Fruit fly (Drosophila melanogaster) whole organism, embryonic: Measurements from ENCODE around the gene Tlk.

Experiments used
- Abd-B ChIP-seq: fragments of 200-800 bp; sonication (Bioruptor generic); optimal IDR thresholded peaks from 2 replicates; lab custom pipeline; 2018; ENCODE audit warnings: missing biosample characterization, mild to moderate bottlenecking, missing genetic modification characterization, moderate library complexity
- CG10321 ChIP-seq: fragments of 200-800 bp; sonication (Bioruptor generic); IDR thresholded peaks from 2 replicates; pipeline ENCODE4 v1.3.6; 2022; ENCODE audit warnings: missing biosample characterization, missing genetic modification characterization
- CG10565 ChIP-seq: fragments of 200-800 bp; sonication (Bioruptor generic); optimal IDR thresholded peaks from 3 replicates; lab custom pipeline; 2016; ENCODE audit warnings: missing biosample characterization, mild to moderate bottlenecking, missing genetic modification characterization
- CG11247 ChIP-seq: fragments of 200-800 bp; sonication (Bioruptor generic); IDR thresholded peaks from 2 replicates; pipeline ENCODE4 v1.3.6; 2022; ENCODE audit warnings: missing biosample characterization, missing genetic modification characterization
- CG11696 ChIP-seq: fragments of 200-800 bp; sonication (Bioruptor generic); IDR thresholded peaks from 2 replicates; pipeline ENCODE4 v1.3.6; 2022; ENCODE audit warnings: missing biosample characterization, missing genetic modification characterization
- CG12104 ChIP-seq: fragments of 200-800 bp; sonication (Bioruptor generic); optimal IDR thresholded peaks from 3 replicates; lab custom pipeline; 2016; ENCODE audit warnings: missing biosample characterization, missing genetic modification characterization
- CG12744 ChIP-seq: fragments of 200-800 bp; sonication (Bioruptor generic); optimal IDR thresholded peaks from 2 replicates; lab custom pipeline; 2016; ENCODE audit warnings: missing biosample characterization, missing genetic modification characterization
- CG17359 ChIP-seq: fragments of 200-800 bp; sonication (Bioruptor generic); optimal IDR thresholded peaks from 3 replicates; lab custom pipeline; 2018; ENCODE audit warnings: missing biosample characterization, mild to moderate bottlenecking, missing genetic modification characterization, moderate library complexity
- CG17612 ChIP-seq: fragments of 200-800 bp; sonication (Bioruptor generic); IDR thresholded peaks from 2 replicates; pipeline ENCODE4 v1.3.6; 2022; ENCODE audit warnings: missing biosample characterization, missing genetic modification characterization
- CG1832 ChIP-seq: fragments of 200-800 bp; sonication (Bioruptor generic); optimal IDR thresholded peaks from 2 replicates; lab custom pipeline; 2017; ENCODE audit warnings: missing biosample characterization, mild to moderate bottlenecking, missing genetic modification characterization, inconsistent platforms
- CG18619 ChIP-seq: fragments of 200-800 bp; sonication (Bioruptor generic); optimal IDR thresholded peaks from 3 replicates; lab custom pipeline; 2017; ENCODE audit warnings: missing biosample characterization, mild to moderate bottlenecking, missing genetic modification characterization
- CG2129 ChIP-seq: fragments of 200-800 bp; sonication (Bioruptor generic); IDR thresholded peaks from 2 replicates; pipeline ENCODE4 v1.3.6; 2022; ENCODE audit warnings: missing biosample characterization, missing genetic modification characterization; ENCODE audit not compliant: partially characterized antibody
- CG31224 ChIP-seq: fragments of 200-800 bp; sonication (Bioruptor generic); IDR thresholded peaks from 2 replicates; pipeline ENCODE4 v1.3.6; 2022; ENCODE audit warnings: missing biosample characterization, missing genetic modification characterization
- CG32772 ChIP-seq: fragments of 200-800 bp; sonication (Bioruptor generic); IDR thresholded peaks from 2 replicates; pipeline ENCODE4 v1.3.6; 2022; ENCODE audit warnings: missing biosample characterization, missing genetic modification characterization
- CG3281 ChIP-seq: fragments of 200-800 bp; sonication (Bioruptor generic); optimal IDR thresholded peaks from 3 replicates; lab custom pipeline; 2017; ENCODE audit warnings: missing biosample characterization, mild to moderate bottlenecking, missing genetic modification characterization
- CG4404 ChIP-seq: fragments of 200-800 bp; sonication (Bioruptor generic); IDR thresholded peaks from 2 replicates; pipeline ENCODE4 v1.3.6; 2022; ENCODE audit warnings: missing biosample characterization, missing genetic modification characterization
- CG6689 ChIP-seq: fragments of 200-800 bp; sonication (Bioruptor generic); IDR thresholded peaks from 2 replicates; pipeline ENCODE4 v1.3.6; 2022; ENCODE audit warnings: missing biosample characterization, missing genetic modification characterization
- CG8359 ChIP-seq: fragments of 200-800 bp; sonication (Bioruptor generic); optimal IDR thresholded peaks from 2 replicates; lab custom pipeline; 2017; ENCODE audit warnings: missing biosample characterization, mild to moderate bottlenecking, missing genetic modification characterization, borderline replicate concordance
- CG8478 ChIP-seq: fragments of >200 bp; optimal IDR thresholded peaks from 2 replicates; lab custom pipeline; 2018
- CG8765 ChIP-seq: fragments of 200-800 bp; sonication (Bioruptor generic); IDR thresholded peaks from 2 replicates; pipeline ENCODE4 v1.3.6; 2022; ENCODE audit warnings: missing biosample characterization, missing genetic modification characterization
- D19A ChIP-seq: fragments of 200-800 bp; optimal IDR thresholded peaks from 3 replicates; lab custom pipeline; 2019; ENCODE audit warnings: missing biosample characterization, mild to moderate bottlenecking, missing genetic modification characterization, moderate library complexity
- Deaf1 ChIP-seq: fragments of 200-800 bp; optimal IDR thresholded peaks from 3 replicates; lab custom pipeline; 2019; ENCODE audit warnings: missing biosample characterization, mild to moderate bottlenecking, missing genetic modification characterization, moderate library complexity
- Dek ChIP-seq: fragments of 200-800 bp; sonication (Bioruptor generic); optimal IDR thresholded peaks from 3 replicates; lab custom pipeline; 2019; ENCODE audit warnings: missing biosample characterization, mild to moderate bottlenecking, missing genetic modification characterization, moderate library complexity
- Dip3 ChIP-seq: fragments of 200-800 bp; sonication (Bioruptor generic); optimal IDR thresholded peaks from 3 replicates; lab custom pipeline; 2016; ENCODE audit warnings: missing biosample characterization, missing genetic modification characterization
- Fer1 ChIP-seq: fragments of 200-800 bp; sonication (Bioruptor generic); optimal IDR thresholded peaks from 2 replicates; lab custom pipeline; 2017; ENCODE audit warnings: missing biosample characterization, mild to moderate bottlenecking, missing genetic modification characterization
- Lhr ChIP-seq: fragments of 200-800 bp; sonication (Bioruptor generic); optimal IDR thresholded peaks from 3 replicates; lab custom pipeline; 2017; ENCODE audit warnings: mild to moderate bottlenecking, missing biosample characterization, missing genetic modification reagents, missing genetic modification characterization
- Lim3 ChIP-seq: fragments of 200-800 bp; sonication (Bioruptor generic); IDR thresholded peaks from 2 replicates; pipeline ENCODE4 v1.3.6; 2022; ENCODE audit warnings: missing biosample characterization, missing genetic modification characterization
- Med ChIP-seq: fragments of 200-800 bp; sonication (Bioruptor generic); peaks from one replicate; lab custom pipeline; 2016; ENCODE audit warnings: missing biosample characterization, missing genetic modification characterization, mild to moderate bottlenecking, inconsistent platforms, moderate library complexity
- Meics ChIP-seq: fragments of 200-800 bp; sonication (Bioruptor generic); optimal IDR thresholded peaks from 2 replicates; lab custom pipeline; 2017; ENCODE audit warnings: missing biosample characterization, mild to moderate bottlenecking, missing genetic modification characterization
- Mrtf ChIP-seq: fragments of 200-800 bp; sonication (Bioruptor generic); IDR thresholded peaks from 3 replicates; pipeline ENCODE4 v1.3.6; 2022; ENCODE audit warnings: missing biosample characterization, missing genetic modification characterization
- Poxn ChIP-seq: fragments of 200-800 bp; sonication (Bioruptor generic); IDR thresholded peaks from 2 replicates; pipeline ENCODE4 v1.3.6; 2022; ENCODE audit warnings: missing biosample characterization, missing genetic modification characterization
- Scr ChIP-seq: fragments of 200-800 bp; sonication (Bioruptor generic); IDR thresholded peaks from 2 replicates; pipeline ENCODE4 v1.3.6; 2022; ENCODE audit warnings: missing biosample characterization, missing genetic modification characterization; ENCODE audit not compliant: partially characterized antibody
- Sox102F ChIP-seq: fragments of 200-800 bp; sonication (Bioruptor generic); optimal IDR thresholded peaks from 2 replicates; lab custom pipeline; 2018; ENCODE audit warnings: missing biosample characterization, mild to moderate bottlenecking, missing genetic modification characterization, moderate library complexity
- Vsx1 ChIP-seq: fragments of 200-800 bp; sonication (Bioruptor generic); optimal IDR thresholded peaks from 2 replicates; lab custom pipeline; 2017; ENCODE audit warnings: missing biosample characterization, mild to moderate bottlenecking, missing genetic modification characterization, missing genetic modification reagents
- Xrp1 ChIP-seq: fragments of 200-800 bp; sonication (Bioruptor generic); IDR thresholded peaks from 2 replicates; pipeline ENCODE4 v1.3.6; 2022; ENCODE audit warnings: missing biosample characterization, missing genetic modification characterization
- abd-A ChIP-seq: fragments of 200-800 bp; sonication (Bioruptor generic); optimal IDR thresholded peaks from 3 replicates; lab custom pipeline; 2019; ENCODE audit warnings: missing biosample characterization, mild to moderate bottlenecking, missing genetic modification characterization, moderate library complexity
- ap ChIP-seq: fragments of 200-800 bp; sonication (Bioruptor generic); IDR thresholded peaks from 2 replicates; pipeline ENCODE4 v1.3.6; 2022; ENCODE audit warnings: missing biosample characterization, missing genetic modification characterization
- bigmax ChIP-seq: fragments of 200-800 bp; sonication (Bioruptor generic); optimal IDR thresholded peaks from 2 replicates; lab custom pipeline; 2018; ENCODE audit warnings: missing biosample characterization, mild to moderate bottlenecking, missing genetic modification characterization
- bowl ChIP-seq: fragments of 200-800 bp; sonication (Bioruptor generic); IDR thresholded peaks from 2 replicates; pipeline ENCODE4 v1.3.6; 2022; ENCODE audit warnings: missing biosample characterization, missing genetic modification characterization
- cg ChIP-seq: fragments of 200-800 bp; sonication (Bioruptor generic); optimal IDR thresholded peaks from 3 replicates; lab custom pipeline; 2019; ENCODE audit warnings: missing biosample characterization, mild to moderate bottlenecking, missing genetic modification characterization, moderate library complexity
- corto ChIP-seq: fragments of 200-800 bp; sonication (Bioruptor generic); optimal IDR thresholded peaks from 2 replicates; lab custom pipeline; 2016; ENCODE audit warnings: missing biosample characterization, mild to moderate bottlenecking, missing genetic modification characterization, moderate library complexity
- danr ChIP-seq: fragments of 200-800 bp; sonication (Bioruptor generic); IDR thresholded peaks from 2 replicates; pipeline ENCODE4 v1.3.6; 2022; ENCODE audit warnings: missing biosample characterization, missing genetic modification characterization
- fu2 ChIP-seq: fragments of 200-800 bp; sonication (Bioruptor generic); optimal IDR thresholded peaks from 2 replicates; lab custom pipeline; 2016; ENCODE audit warnings: missing biosample characterization, missing genetic modification characterization
- ham ChIP-seq: fragments of 200-800 bp; sonication (Bioruptor generic); IDR thresholded peaks from 2 replicates; pipeline ENCODE4 v1.3.6; 2022; ENCODE audit warnings: missing biosample characterization, missing genetic modification characterization
- insv ChIP-seq, 2 experiments: fragments of 200-800 bp; sonication (Bioruptor generic); optimal IDR thresholded peaks; 3 replicates each; lab custom pipeline; 2016 to 2018; ENCODE audit warnings: missing biosample characterization in 2 of 2, missing genetic modification characterization in 2 of 2
- nmo ChIP-seq: fragments of 200-800 bp; sonication (Bioruptor generic); optimal IDR thresholded peaks from 2 replicates; lab custom pipeline; 2018; ENCODE audit warnings: missing biosample characterization, mild to moderate bottlenecking, missing genetic modification characterization, moderate library complexity
- pzg ChIP-seq: fragments of 200-800 bp; sonication (Bioruptor generic); optimal IDR thresholded peaks from 3 replicates; lab custom pipeline; 2018; ENCODE audit warnings: missing biosample characterization, mild to moderate bottlenecking, missing genetic modification characterization, moderate library complexity
- ranshi ChIP-seq: fragments of 200-800 bp; sonication (Bioruptor generic); IDR thresholded peaks from 2 replicates; pipeline ENCODE4 v1.3.6; 2022; ENCODE audit warnings: missing biosample characterization, missing genetic modification characterization
- sd ChIP-seq: fragments of 200-800 bp; sonication (Bioruptor generic); optimal IDR thresholded peaks from 3 replicates; lab custom pipeline; 2018; ENCODE audit warnings: missing biosample characterization, mild to moderate bottlenecking, missing genetic modification characterization, moderate library complexity
- tna ChIP-seq: fragments of 200-800 bp; sonication (Bioruptor generic); IDR thresholded peaks from 2 replicates; pipeline ENCODE4 v1.3.6; 2022; ENCODE audit warnings: missing biosample characterization, missing genetic modification characterization; ENCODE audit not compliant: partially characterized antibody
- wor ChIP-seq: fragments of 200-800 bp; sonication (Bioruptor generic); IDR thresholded peaks from 2 replicates; pipeline ENCODE4 v1.3.6; 2022; ENCODE audit warnings: missing biosample characterization, missing genetic modification characterization

The Tlk gene

dm6 chrX:3737774-3738173 is 18.0 kb downstream of the Tlk start:
- TF ChIP-seq Med (GFP tag; lab: Kevin White, UChicago) (peak; percentile 65), Meics (GFP tag; lab: Kevin White, UChicago) (no peak), Vsx1 (no peak), CG3281 (GFP tag; lab: Kevin White, UChicago) (no peak), Lhr (GFP tag; lab: Kevin White, UChicago) (no peak), CG8359 (GFP tag; lab: Kevin White, UChicago) (no peak), Sox102F (GFP tag; lab: Kevin White, UChicago) (no peak), bowl (GFP tag; lab: Robert Waterston, UW) (no peak), Lim3 (GFP tag; lab: Robert Waterston, UW) (no peak), CG8478 (lab: Kevin White, UChicago) (peak; percentile 81), CG12744 (no peak), ham (GFP tag; lab: Robert Waterston, UW) (no peak), fu2 (no peak), CG11696 (GFP tag; lab: Robert Waterston, UW) (no peak), CG31224 (GFP tag; lab: Robert Waterston, UW) (no peak), CG10321 (GFP tag; lab: Robert Waterston, UW) (peak; percentile 82), D19A (no peak), abd-A (tag; lab: Kevin White, UChicago) (peak; percentile 19), CG2129 (no peak), cg (GFP tag; lab: Kevin White, UChicago) (peak; percentile 40), bigmax (GFP tag; lab: Kevin White, UChicago) (no peak), Deaf1 (tag; lab: Kevin White, UChicago) (peak; percentile 58), sd (tag; lab: Kevin White, UChicago) (no peak), Mrtf (GFP tag; lab: Robert Waterston, UW) (no peak), Poxn (GFP tag; lab: Robert Waterston, UW) (no peak), danr (GFP tag; lab: Robert Waterston, UW) (no peak), tna (no peak), wor (GFP tag; lab: Robert Waterston, UW) (no peak), CG1832 (peak; percentile 84)

dm6 chrX:3739165-3739888 is 19.5 kb downstream of the Tlk start:
- TF ChIP-seq insv (GFP tag; optimal IDR thresholded peaks at IDR 0.05; lab: Kevin White, UChicago) (no peak), Dek (tag; lab: Kevin White, UChicago) (no peak), CG17612 (no peak), Dip3 (GFP tag; lab: Kevin White, UChicago) (no peak), corto (GFP tag; lab: Kevin White, UChicago) (no peak), Lim3 (GFP tag; lab: Robert Waterston, UW) (no peak), Abd-B (no peak), CG12104 (no peak), ranshi (no peak), ap (GFP tag; lab: Robert Waterston, UW) (no peak), CG17359 (peak; percentile 18), Scr (no peak), CG18619 (GFP tag; lab: Kevin White, UChicago) (no peak), Fer1 (GFP tag; lab: Kevin White, UChicago) (peak; percentile 54), pzg (GFP tag; lab: Kevin White, UChicago) (no peak), CG32772 (GFP tag; lab: Robert Waterston, UW) (no peak), CG11247 (GFP tag; lab: Robert Waterston, UW) (no peak), CG6689 (GFP tag; lab: Robert Waterston, UW) (no peak), nmo (peak; percentile 15), CG4404 (GFP tag; lab: Robert Waterston, UW) (no peak), CG10565 (GFP tag; lab: Kevin White, UChicago) (no peak), Xrp1 (GFP tag; lab: Robert Waterston, UW) (peak; percentile 51; the same call in 1 of the 2 replicates), CG8765 (GFP tag; lab: Robert Waterston, UW) (no peak)
